Worm (Caenorhabditis elegans): ENCODE data around the gene Y41C4A.12.
"Not testable (repeated sequence)": the region's sequence is repeated elsewhere in the genome, so short reads cannot be mapped to it uniquely, and the experiment has no call there.

The Y41C4A.12 gene

ce11 chrIII:11726590-11726989, at the start of gene Y41C4A.12:
Gene Y41C4A.12 (minus strand): TSS chrIII:11726690.
- TF ChIP-seq ets-4 (tag; optimal IDR thresholded peaks at IDR 0.05), result no peak
- TF ChIP-seq pha-2 (tag; optimal IDR thresholded peaks at IDR 0.05), result no peak

- TF ChIP-seq hlh-13 (GFP tag; optimal IDR thresholded peaks at IDR 0.05) (no peak), lin-11 (tag; optimal IDR thresholded peaks at IDR 0.05) (no peak), ahr-1 (tag; optimal IDR thresholded peaks at IDR 0.05) (no peak), C38D4.7 (GFP tag; optimal IDR thresholded peaks at IDR 0.05) (no peak), sox-2 (GFP tag; IDR thresholded peaks at IDR 0.05) (no peak), pag-3 (tag; optimal IDR thresholded peaks at IDR 0.05; ENCODE audit: borderline replicate concordance) (no peak), nhr-232 (tag; optimal IDR thresholded peaks at IDR 0.05) (no peak), ceh-9 (tag; optimal IDR thresholded peaks at IDR 0.05) (no peak), K02D7.2 (tag; optimal IDR thresholded peaks at IDR 0.05) (no peak), ama-1 (optimal IDR thresholded peaks at IDR 0.05) (no peak), F13H6.1 (tag; optimal IDR thresholded peaks at IDR 0.05) (no peak), elt-4 (tag; optimal IDR thresholded peaks at IDR 0.05) (no peak), nfya-1 (tag; optimal IDR thresholded peaks at IDR 0.05) (peak; percentile 8), hlh-30 (tag; optimal IDR thresholded peaks at IDR 0.05; ENCODE audit: insufficient read depth) (peak; percentile 93), ceh-24 (tag; optimal IDR thresholded peaks at IDR 0.05) (no peak)
Observed at ce11 chrIII:11774508-11775000, 48.1 kb upstream of the Y41C4A.12 start, which contains the start of gene immp-1. Gene immp-1 (plus strand): TSS chrIII:11774950.

ce11 chrIII:11773581-11773980, 47.1 kb upstream of the Y41C4A.12 start, which contains the start of gene gbf-1:
Gene gbf-1 (minus strand): TSS chrIII:11773681.
- TF ChIP-seq nfya-1, C08G9.2, unc-86 (tag; optimal IDR thresholded peaks at IDR 0.05): not testable (repeated sequence)

ce11 chrIII:11760634-11761033, 34.1 kb upstream of the Y41C4A.12 start:
- no peak for TF ChIP-seq ahr-1 (tag; optimal IDR thresholded peaks at IDR 0.05)
- no peak for TF ChIP-seq nhr-11 (tag; optimal IDR thresholded peaks at IDR 0.05)
- no peak for TF ChIP-seq unc-42 (tag; optimal IDR thresholded peaks at IDR 0.05)
- no peak for TF ChIP-seq gmeb-2 (tag; optimal IDR thresholded peaks at IDR 0.05)
- no peak for TF ChIP-seq ceh-19 (GFP tag; optimal IDR thresholded peaks at IDR 0.05)
- TF ChIP-seq hlh-30 (tag; optimal IDR thresholded peaks at IDR 0.05; ENCODE audit: insufficient read depth), result no peak

- TF ChIP-seq lin-11 (tag; optimal IDR thresholded peaks at IDR 0.05) (no peak), ceh-24 (tag; optimal IDR thresholded peaks at IDR 0.05) (no peak), ceh-18 (tag; optimal IDR thresholded peaks at IDR 0.05) (no peak), ceh-19 (GFP tag; optimal IDR thresholded peaks at IDR 0.05) (no peak), ceh-14 (tag; optimal IDR thresholded peaks at IDR 0.05) (no peak), K09A11.1 (tag; optimal IDR thresholded peaks at IDR 0.05; ENCODE audit: insufficient read depth) (no peak), hlh-6 (tag; optimal IDR thresholded peaks at IDR 0.05) (no peak), F13H6.1 (tag; optimal IDR thresholded peaks at IDR 0.05) (no peak), ttx-3 (tag; optimal IDR thresholded peaks at IDR 0.05) (no peak), ceh-48 (tag; optimal IDR thresholded peaks at IDR 0.05) (no peak), hlh-8 (tag; optimal IDR thresholded peaks at IDR 0.05) (no peak)
Observed at ce11 chrIII:11757892-11758291, 31.4 kb upstream of the Y41C4A.12 start.

ce11 chrIII:11750817-11751216, 24.3 kb upstream of the Y41C4A.12 start:
- TF ChIP-seq zip-5 (tag; optimal IDR thresholded peaks at IDR 0.05) (no peak), madf-2 (tag; optimal IDR thresholded peaks at IDR 0.05) (no peak), hlh-30 (tag; optimal IDR thresholded peaks at IDR 0.05; ENCODE audit: insufficient read depth) (no peak), tbx-7 (tag; optimal IDR thresholded peaks at IDR 0.05) (no peak), lim-6 (tag; optimal IDR thresholded peaks at IDR 0.05) (no peak), C08G9.2 (tag; optimal IDR thresholded peaks at IDR 0.05) (no peak), pha-2 (tag; optimal IDR thresholded peaks at IDR 0.05) (no peak), unc-86 (tag; optimal IDR thresholded peaks at IDR 0.05) (no peak), fkh-10 (GFP tag; optimal IDR thresholded peaks at IDR 0.05) (no peak), K02D7.2 (tag; optimal IDR thresholded peaks at IDR 0.05) (no peak), C38D4.7 (GFP tag; optimal IDR thresholded peaks at IDR 0.05) (no peak)

Measured in whole organism, late embryonic.